Fruit fly (Drosophila melanogaster): Measurements from ENCODE around the gene Cap-D3.

The Cap-D3 gene

DNA sequence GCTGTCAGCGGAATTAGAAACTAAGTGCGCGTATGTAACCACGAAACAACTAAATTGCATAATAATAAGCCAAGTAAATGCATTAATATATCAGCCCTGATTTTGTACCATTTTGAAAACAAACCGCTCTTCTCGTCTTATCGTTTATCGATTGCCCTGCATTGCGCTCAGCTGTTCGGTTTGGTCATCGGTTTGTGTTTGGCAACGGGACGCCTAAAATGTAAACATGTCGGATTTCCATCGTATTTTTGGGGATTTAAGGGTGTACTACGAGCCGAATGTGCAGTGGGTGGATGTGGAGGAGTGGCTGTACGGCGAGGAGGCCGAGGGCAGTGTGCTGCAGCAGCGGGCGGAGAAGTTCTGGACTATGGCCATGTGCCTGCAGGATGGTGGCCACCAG lies at the start of gene Cap-D3:
TSS of gene Cap-D3 (plus strand) at position 183 of the 400 bp plus-strand sequence.
- TF ChIP-seq Hr38 (GFP tag; optimal IDR thresholded peaks at IDR 0.05), result no peak
- TF ChIP-seq CG6792 (GFP tag; optimal IDR thresholded peaks at IDR 0.05), result no peak
- TF ChIP-seq fkh (GFP tag; optimal IDR thresholded peaks at IDR 0.05), result peak; percentile 86

DNA sequence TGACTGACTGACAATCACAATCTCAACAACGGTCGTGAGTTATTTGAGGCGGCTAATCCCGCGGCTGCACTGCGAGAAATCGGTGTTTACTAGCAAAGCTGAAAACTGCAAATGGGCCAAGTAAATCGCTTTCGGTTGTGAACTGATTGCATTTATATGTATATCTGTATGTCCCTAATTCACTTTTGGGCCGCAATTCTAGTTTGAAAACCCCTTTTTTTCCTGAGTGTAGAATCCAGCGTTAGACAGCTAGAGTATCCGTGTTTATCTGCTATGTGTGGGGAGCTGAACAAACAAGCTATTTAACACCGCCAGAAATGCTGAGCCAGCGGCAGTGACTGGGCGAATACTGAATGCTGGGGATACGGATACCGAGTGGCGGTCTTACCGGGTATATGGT lies 49.0 kb upstream of the Cap-D3 start:
- peak; percentile 29 for TF ChIP-seq svp (GFP tag)
- peak; percentile 68 for TF ChIP-seq CG15336 (GFP tag; IDR thresholded peaks at IDR 0.05)
- TF ChIP-seq CG34406 (GFP tag; optimal IDR thresholded peaks at IDR 0.05), result no peak
- TF ChIP-seq acj6 (GFP tag; optimal IDR thresholded peaks at IDR 0.05), result peak; percentile 20
- no peak for TF ChIP-seq spab (GFP tag; optimal IDR thresholded peaks at IDR 0.05)
- TF ChIP-seq net (GFP tag; optimal IDR thresholded peaks at IDR 0.05), result no peak
- no peak for TF ChIP-seq Ets96B (tag; optimal IDR thresholded peaks at IDR 0.05)
- no peak for TF ChIP-seq vri (GFP tag; optimal IDR thresholded peaks at IDR 0.05)
- TF ChIP-seq CG10669 (GFP tag; optimal IDR thresholded peaks at IDR 0.05), result no peak
- TF ChIP-seq CG11762 (GFP tag; optimal IDR thresholded peaks at IDR 0.05; ENCODE audit: insufficient read depth), result no peak
- no peak for TF ChIP-seq CG6792 (GFP tag; optimal IDR thresholded peaks at IDR 0.05)
- peak; percentile 85 for TF ChIP-seq CG6163 (GFP tag; IDR thresholded peaks at IDR 0.05)
- TF ChIP-seq CG8632 (GFP tag; optimal IDR thresholded peaks at IDR 0.05), result no peak
- peak; percentile 40 for TF ChIP-seq Met (GFP tag; optimal IDR thresholded peaks at IDR 0.05)
- TF ChIP-seq fd59A (GFP tag; optimal IDR thresholded peaks at IDR 0.05), result no peak
- TF ChIP-seq CG8319 (GFP tag; optimal IDR thresholded peaks at IDR 0.05), result no peak
- no peak for TF ChIP-seq Sox15 (GFP tag; optimal IDR thresholded peaks at IDR 0.05)
- TF ChIP-seq CG7368 (GFP tag; optimal IDR thresholded peaks at IDR 0.05), result no peak
- no peak for TF ChIP-seq CG6808 (GFP tag; optimal IDR thresholded peaks at IDR 0.05)
- TF ChIP-seq Sox14 (GFP tag; optimal IDR thresholded peaks at IDR 0.05), result peak; percentile 51
- no peak for TF ChIP-seq Blimp-1 (GFP tag; optimal IDR thresholded peaks at IDR 0.05)
- TF ChIP-seq Smox (GFP tag; optimal IDR thresholded peaks at IDR 0.05), result no peak
- TF ChIP-seq CG1621 (tag; optimal IDR thresholded peaks at IDR 0.05), result no peak
- TF ChIP-seq lz (GFP tag; optimal IDR thresholded peaks at IDR 0.05), result peak; percentile 13
- TF ChIP-seq Gug (GFP tag; IDR thresholded peaks at IDR 0.05), result peak; percentile 64
- no peak for TF ChIP-seq ss (GFP tag; optimal IDR thresholded peaks at IDR 0.05)
- TF ChIP-seq dsx (GFP tag; optimal IDR thresholded peaks at IDR 0.05; ENCODE audit: poor library complexity, severe bottlenecking), result no peak
- no peak for TF ChIP-seq CG16779 (tag; optimal IDR thresholded peaks at IDR 0.05)
- TF ChIP-seq Lpt (GFP tag; optimal IDR thresholded peaks at IDR 0.05), result peak; percentile 49
- no peak for TF ChIP-seq CG6854 (GFP tag; optimal IDR thresholded peaks at IDR 0.05)
- peak; percentile 5 for TF ChIP-seq Ets21C (GFP tag; optimal IDR thresholded peaks at IDR 0.05)
- TF ChIP-seq CG4318 (GFP tag; optimal IDR thresholded peaks at IDR 0.05), result peak; percentile 25
- peak; percentile 19 for TF ChIP-seq Eip75B (GFP tag; optimal IDR thresholded peaks at IDR 0.05)
- TF ChIP-seq CG6276 (GFP tag; optimal IDR thresholded peaks at IDR 0.05), result peak; percentile 8
- no peak for TF ChIP-seq topi (GFP tag; optimal IDR thresholded peaks at IDR 0.05)
- peak; percentile 39 for TF ChIP-seq achi (GFP tag; optimal IDR thresholded peaks at IDR 0.05)
- TF ChIP-seq CG32006 (GFP tag; optimal IDR thresholded peaks at IDR 0.05), result peak; percentile 72
- TF ChIP-seq CG11294 (GFP tag; IDR thresholded peaks at IDR 0.05), result 0 out of 2 replicates have a peak, but pooled peaks have one; percentile 43
- TF ChIP-seq dac (GFP tag; optimal IDR thresholded peaks at IDR 0.05), result peak; percentile 63
- no peak for TF ChIP-seq CG3032 (tag; optimal IDR thresholded peaks at IDR 0.05)
- peak; percentile 24 for TF ChIP-seq Hr39 (GFP tag; optimal IDR thresholded peaks at IDR 0.05)
- TF ChIP-seq CG31627 (GFP tag; optimal IDR thresholded peaks at IDR 0.05), result peak; percentile 12
- no peak for TF ChIP-seq Eip93F (GFP tag; optimal IDR thresholded peaks at IDR 0.05)
- peak; percentile 67 for TF ChIP-seq Eip78C (GFP tag)
- TF ChIP-seq salr (GFP tag; optimal IDR thresholded peaks at IDR 0.05), result no peak
- TF ChIP-seq eg (GFP tag; IDR thresholded peaks at IDR 0.05), result peak; percentile 82
- peak; percentile 80 for TF ChIP-seq fkh (GFP tag; optimal IDR thresholded peaks at IDR 0.05)
- TF ChIP-seq CG9139 (GFP tag; optimal IDR thresholded peaks at IDR 0.05), result no peak
- TF ChIP-seq cyc (GFP tag; optimal IDR thresholded peaks at IDR 0.05), result peak; percentile 4

All from whole organism, prepupa.